Fruit fly (Drosophila melanogaster) whole organism, larva: ENCODE measurements around the gene cac.

Experiments used
- noc ChIP-seq: fragments of 200-800 bp; sonication (Bioruptor generic); optimal IDR thresholded peaks from 3 replicates; lab custom pipeline; 2019; ENCODE audit warnings: missing biosample characterization, mild to moderate bottlenecking, missing genetic modification characterization, moderate library complexity

The cac gene

DNA sequence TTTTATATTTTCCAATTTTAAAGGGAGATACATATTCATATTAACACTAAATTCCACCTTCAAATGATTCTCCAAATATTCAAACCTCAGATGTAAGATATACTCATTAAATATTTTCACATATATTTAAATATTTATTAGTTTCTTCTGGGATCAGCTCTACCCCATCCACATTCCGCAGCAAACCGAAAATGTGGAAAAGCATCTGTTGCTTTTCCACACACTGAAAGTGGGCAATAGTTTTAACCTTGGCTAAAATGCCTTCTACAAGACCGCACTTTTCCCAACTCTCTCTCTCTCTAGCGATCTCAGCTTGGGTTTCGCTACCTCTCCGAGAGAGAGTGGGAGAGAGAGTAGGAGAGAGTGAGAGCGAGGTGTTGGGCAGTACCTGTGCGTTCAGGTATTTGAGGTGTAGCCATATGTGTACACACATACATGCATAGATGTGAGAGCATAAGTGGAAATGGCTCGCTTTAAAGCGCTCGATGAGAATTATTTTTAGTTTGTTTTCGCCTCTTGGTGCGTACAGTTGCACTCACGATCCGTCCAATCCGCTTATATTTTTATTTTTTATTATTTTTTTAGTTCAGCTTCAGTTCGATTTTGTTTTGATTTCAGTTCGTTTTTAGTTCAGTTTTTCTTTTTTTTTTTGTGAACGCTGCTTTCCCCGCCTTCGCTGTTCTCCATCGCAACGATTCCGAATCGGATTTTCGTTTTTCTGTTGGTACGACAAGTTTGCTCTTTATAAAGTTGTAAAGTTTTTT lies 22.0 kb upstream of the cac start, which contains the start of gene CG1806:
TSS of gene CG1806 (plus strand) at position 499 of the 764 bp plus-strand sequence.
- no peak for TF ChIP-seq noc (tag; lab: Kevin White, UChicago)

DNA sequence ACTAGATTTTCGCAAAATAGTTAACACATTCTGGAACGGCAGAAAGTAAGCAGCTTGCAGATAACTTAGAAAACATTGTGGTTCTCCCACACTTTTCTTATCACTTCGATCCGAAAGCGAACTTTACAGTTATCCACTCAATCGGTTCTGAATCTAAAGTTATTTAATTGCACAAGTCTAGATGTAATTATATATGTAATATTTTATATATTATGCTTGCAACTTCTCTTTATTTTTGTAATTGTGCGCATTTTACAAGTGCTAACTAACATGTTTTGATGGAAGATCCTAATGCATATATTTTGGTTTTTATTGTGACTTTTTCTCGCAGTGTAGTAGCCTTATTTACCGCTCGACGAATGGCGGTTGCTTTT lies 19.5 kb upstream of the cac start:
- TF ChIP-seq noc (tag; lab: Kevin White, UChicago), result peak; percentile 12

DNA sequence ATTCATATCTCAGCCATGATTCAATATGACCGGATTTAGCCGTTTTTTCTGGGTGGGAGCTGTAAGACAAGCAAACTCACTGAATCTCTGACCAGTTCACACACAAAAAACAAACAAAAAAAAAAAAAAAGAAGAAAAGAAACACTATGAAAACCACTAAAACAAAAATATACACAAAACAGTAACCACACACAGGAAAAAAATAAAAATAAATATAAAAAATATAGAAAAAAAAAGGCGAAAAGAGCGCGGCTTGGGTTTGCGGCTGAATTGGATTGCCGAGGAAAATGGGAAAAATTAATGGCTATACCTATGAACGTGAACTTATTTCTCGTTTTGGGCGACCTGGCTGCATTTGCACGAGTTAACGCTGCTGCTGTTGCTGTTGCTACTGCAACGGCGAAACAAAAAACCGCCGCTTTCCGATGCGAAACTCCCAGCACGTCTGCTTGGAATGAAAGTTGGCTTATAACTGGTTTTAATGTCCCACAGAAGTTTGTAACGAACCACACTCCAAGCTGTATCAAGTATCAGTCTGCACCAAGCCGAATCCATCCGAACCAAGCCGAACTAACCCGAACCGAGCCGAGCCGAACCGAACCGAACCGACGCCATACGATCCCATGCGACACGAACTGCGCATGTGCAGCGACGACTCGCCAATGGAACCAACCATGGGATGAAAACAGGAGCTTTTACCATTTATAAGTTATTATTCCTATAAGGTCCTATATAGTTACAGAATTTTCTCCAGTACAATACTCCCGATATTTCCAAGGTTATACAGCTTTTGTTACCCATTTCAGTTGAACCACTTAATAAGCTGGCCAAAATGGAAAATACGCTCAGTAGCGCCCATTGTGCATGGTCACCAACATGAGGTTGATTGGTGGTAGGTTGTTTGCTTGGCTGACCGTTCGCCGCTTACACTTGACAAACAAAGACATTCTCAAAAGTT lies 18.8 kb upstream of the cac start, which contains the start of gene fw:
TSS of gene fw (minus strand) at position 478 of the 958 bp plus-strand sequence.
- TF ChIP-seq noc (tag; lab: Kevin White, UChicago), result peak; percentile 42

DNA sequence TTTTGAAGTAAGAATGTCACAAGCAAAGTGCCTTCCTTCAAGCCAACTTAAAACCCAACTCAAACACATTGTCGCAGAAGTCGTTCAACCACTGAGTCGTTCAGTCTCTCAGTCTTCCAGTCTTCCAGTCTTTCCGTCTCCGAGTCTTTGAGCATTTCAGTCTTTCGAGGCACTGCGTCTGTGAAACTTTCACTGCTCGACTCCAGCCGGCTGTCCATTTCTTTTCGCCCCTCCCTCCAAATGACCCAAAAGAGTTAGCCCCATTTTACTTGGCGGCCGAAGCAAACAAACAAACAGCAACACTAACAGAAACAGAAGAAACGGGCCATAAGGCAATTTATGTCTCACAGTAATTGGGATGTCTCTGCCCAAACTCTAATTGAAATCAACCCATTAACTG lies 16.1 kb upstream of the cac start:
- no peak for TF ChIP-seq noc (tag; lab: Kevin White, UChicago)

DNA sequence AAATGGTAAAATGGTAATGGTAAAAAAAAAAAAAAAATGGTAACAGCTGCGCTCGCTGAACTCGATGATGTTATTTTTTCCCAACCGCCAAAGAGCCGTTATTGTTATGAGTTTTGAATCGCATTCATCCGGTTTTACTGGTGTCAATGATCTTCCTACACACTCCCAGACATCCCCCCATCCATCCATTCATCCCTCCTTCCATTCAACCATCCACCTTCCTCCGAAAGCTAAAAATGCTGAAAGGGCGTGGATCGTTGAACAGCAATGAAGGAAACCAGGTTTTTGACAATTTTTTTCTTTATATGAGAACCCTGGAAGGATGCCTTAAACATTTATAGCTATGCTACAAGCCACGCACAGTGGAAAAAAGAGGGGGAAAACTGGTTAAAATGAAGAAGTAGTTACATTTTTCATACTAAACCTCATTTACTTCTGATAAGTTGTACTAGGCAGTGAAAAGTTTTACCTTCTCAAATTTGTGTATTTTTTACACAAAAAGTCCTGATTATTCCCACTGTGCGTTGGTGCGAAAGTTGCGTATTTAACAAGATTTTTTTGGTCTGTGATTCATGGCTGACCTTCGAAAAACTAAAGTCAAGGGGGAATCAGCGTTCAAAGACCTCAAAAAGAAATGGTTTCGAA lies 15.2 kb upstream of the cac start:
- TF ChIP-seq noc (tag; lab: Kevin White, UChicago), result no peak

DNA sequence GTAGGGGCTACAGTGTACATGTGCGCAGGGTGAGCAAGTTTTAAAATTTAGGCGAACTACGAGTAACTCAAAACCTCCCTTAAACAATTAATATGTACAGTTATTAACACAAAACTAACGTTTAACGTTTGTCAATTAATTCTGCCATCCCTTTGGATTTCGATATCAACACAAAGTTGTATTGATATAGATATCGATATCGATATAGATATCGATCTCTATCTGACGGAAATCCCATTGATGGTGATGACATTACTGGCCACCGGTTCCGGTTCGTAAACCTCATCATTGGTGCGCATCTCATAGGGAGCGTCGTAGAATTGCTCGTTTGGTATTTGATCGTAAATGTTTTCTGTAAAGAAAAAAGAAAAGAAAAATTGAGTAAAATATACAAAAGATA lies 8.4 kb upstream of the cac start:
- no peak for TF ChIP-seq noc (tag; lab: Kevin White, UChicago)

DNA sequence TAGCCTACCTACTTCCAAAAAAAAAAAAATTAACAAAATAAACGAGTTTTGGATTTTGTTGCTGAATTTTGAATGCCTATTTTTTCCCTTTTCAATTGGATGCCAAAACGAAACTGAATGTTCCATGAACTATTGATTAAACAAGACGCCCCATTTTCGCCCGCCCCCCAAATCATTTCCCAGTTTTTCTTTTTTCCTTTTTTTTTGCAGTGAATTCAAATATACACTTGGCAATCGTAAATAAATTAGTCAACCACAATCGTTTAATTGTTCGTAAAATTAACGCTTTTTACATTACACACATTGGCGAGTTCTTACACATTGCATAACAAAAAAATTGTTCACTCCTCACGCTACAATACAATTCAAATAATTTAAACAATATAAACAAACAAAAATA lies 7.8 kb upstream of the cac start, which contains the start of gene CG18130:
TSS of gene CG18130 (minus strand) at position 101 of the 400 bp plus-strand sequence.
- no peak for TF ChIP-seq noc (tag; lab: Kevin White, UChicago)

DNA sequence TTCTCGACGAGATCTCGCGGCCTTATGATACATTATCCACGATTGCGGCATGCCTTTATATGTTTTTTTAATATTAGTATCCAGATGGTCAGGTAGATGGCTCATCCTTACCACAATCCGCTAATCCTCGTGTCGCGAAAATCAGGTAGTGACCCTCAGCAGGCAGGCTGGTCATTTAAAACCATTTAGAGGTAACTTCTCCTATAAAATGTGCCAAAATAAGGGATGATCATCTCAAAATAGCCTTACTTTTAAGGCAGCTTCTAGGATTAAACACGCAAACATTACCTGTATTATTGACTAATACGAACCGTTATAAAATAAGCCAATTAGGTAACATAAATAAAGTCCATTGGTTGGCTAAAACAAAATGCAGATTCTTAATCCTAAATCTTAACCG lies 4.0 kb upstream of the cac start, which contains the start of gene tsg:
TSS of gene tsg (minus strand) at position 37 of the 400 bp plus-strand sequence.
- no peak for TF ChIP-seq noc (tag; lab: Kevin White, UChicago)

DNA sequence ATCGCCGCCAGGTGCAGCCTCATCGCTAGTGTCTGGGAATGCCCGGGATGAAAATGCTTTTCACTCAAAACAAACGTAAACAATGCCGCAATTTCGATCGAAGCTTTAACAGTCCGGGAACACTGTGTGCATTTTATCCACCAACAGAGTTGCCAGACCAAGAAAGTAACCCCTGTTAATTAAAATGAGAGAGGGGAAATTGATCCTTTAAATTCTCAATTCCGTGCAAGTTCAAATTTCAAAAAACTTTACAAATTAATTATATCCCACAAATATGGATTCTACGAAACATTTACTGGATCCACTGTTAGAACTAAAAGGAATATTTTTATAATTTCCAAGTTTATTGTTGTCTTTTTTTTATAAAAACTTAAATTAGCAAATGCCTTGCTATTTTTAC lies 2.8 kb upstream of the cac start, which contains the start of gene gd:
TSS of gene gd (minus strand) at position 101 of the 400 bp plus-strand sequence.
- no peak for TF ChIP-seq noc (tag; lab: Kevin White, UChicago)

DNA sequence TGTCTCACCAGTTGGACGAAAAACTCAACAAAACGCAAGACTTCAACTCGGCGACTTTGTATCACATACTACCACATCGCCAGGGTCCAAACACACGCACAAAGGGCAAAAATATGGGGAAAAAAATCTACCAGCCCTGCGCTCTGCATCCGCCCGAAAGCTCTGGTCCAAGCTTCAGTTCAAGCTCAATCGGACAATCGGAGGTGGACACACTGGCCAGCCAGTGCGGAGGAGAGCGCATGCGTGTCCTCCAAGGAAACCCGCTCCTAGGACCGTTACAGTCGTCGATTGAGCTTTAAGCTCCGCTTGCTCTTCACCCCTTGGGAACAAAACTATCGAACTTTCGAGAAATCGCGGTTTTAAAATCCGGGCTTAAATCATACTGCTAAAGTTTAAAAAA lies 1.0 kb downstream of the cac start:
- TF ChIP-seq noc (tag; lab: Kevin White, UChicago), result no peak

DNA sequence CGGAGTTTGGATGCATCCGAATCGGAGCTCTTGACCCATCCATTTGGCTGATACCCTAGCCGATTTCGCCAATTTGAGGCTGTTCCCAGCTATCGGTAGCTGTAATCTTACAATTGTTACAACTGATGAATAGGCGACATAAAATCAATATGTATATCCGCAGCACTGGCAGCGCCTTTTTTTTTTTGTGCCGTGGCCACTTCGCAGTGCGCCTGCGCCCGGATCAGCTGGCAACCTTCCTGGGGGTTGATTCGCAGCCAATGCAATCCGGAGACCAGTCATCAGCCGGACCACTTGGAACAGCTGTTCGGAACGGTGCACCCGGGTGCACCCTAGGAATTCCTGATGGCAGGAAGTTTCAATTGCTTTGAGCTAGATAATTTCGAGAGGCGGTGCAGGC lies 54.2 kb downstream of the cac start, which contains the start of gene Pdzd8:
TSS of gene Pdzd8 (minus strand) at position 125 of the 400 bp plus-strand sequence.
- no peak for TF ChIP-seq noc (tag; lab: Kevin White, UChicago)

DNA sequence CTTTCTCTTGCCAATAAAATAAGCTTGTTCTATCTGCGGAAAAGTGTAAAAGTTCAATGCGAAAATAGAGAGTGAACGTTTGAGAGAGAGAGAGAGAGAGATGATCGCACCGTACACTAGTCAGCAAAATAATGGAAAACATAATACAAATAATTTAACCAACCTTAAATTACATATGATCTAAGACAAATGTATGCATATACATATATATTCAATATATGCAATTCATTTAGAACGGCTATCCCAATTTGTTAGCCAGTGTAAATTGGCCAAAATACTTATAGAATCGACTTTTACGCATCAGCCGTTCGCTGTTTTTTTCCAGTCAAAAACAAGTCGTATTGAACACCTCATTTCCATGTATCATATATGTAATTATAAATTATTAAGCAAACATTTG lies 59.7 kb downstream of the cac start:
- TF ChIP-seq noc (tag; lab: Kevin White, UChicago), result peak; percentile 13

DNA sequence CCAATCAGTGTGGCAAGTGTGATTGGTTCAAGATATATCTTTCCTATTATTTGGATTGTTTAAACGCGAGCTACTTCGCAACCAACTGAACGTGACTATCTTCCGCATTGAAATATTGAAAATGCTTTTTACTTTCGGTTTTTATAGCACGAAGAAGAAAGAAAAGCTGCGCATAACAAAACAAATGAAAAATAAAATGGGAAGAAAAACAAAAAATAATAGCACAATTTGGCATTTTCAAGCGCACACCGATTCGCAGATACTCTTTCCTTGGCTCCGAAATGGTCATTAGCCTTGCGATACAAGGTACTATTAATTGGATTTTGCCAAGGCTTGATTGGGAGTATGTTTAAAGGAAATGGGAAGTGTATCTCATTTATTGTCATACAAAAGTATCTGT lies 60.3 kb downstream of the cac start, which contains the start of gene Sclp:
TSS of gene Sclp (minus strand) at position 101 of the 400 bp plus-strand sequence.
- no peak for TF ChIP-seq noc (tag; lab: Kevin White, UChicago)

DNA sequence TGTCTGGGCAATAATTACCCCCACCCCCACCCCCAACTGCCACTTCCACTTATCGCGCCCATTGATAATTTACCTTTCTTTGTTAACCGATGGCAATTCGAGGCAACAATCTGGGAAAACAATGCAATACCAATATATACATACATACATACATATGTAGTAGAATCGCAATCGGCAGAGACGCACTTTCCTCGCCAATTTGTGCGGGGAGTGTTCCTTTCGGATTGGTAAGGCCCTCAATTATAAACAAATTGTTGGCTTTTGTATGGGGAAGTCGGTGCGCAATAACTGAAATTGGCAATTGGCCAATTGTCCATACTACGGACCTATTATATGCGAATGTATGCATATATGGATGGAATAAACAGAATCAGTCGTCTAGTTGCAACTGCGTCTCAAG lies 61.2 kb downstream of the cac start:
- TF ChIP-seq noc (tag; lab: Kevin White, UChicago), result no peak

DNA sequence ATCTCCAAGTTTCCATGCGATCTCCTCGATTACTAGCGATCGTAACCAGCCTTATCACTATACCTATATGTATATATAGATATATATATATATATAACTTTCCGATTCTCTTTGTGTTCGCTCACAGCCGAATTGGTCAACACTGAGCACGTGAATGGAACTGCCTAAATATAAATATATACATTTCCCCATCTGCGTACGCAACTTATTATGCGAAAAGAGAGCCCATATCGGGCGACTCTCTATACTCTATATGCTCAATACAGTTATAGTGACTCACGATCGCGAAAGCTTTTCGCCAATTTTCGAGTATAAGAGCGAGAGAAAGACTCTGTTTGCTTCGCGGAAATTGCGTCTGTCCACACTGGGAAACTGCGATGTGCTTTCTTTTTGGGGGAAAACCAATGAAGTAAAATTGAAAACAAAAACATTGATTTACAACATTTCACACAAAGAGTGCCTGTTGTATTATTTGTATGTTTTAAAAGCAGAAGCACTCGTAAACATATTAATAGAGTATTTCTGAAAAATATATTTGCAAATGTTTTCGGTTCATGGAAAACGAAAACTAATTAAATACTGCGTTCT lies 62.1 kb downstream of the cac start:
- TF ChIP-seq noc (tag; lab: Kevin White, UChicago), result no peak
